Fruit fly (Drosophila melanogaster) whole organism, larva: ENCODE results near the gene CG3308.

ENCODE experiments used
- noc ChIP-seq: fragments of 200-800 bp; sonication (Bioruptor generic); optimal IDR thresholded peaks from 3 replicates; lab custom pipeline; 2019; ENCODE audit warnings: missing biosample characterization, mild to moderate bottlenecking, missing genetic modification characterization, moderate library complexity

Gene CG3308

dm6 chr3R:21268873-21269272, 4.7 kb downstream of the CG3308 start, which contains the start of gene Rab1:
Rab1 (minus strand) TSS chr3R:21269060.
- peak; percentile 18 for TF ChIP-seq noc (tag; lab: Kevin White, UChicago)

dm6 chr3R:21267972-21268512, 5.6 kb downstream of the CG3308 start:
- TF ChIP-seq noc (tag; lab: Kevin White, UChicago): no peak

- TF ChIP-seq noc (tag; lab: Kevin White, UChicago): no peak
Measured at dm6 chr3R:21263177-21263576, 10.4 kb downstream of the CG3308 start.

- no peak for TF ChIP-seq noc (tag; lab: Kevin White, UChicago)
Measured at dm6 chr3R:21260795-21261194, 12.8 kb downstream of the CG3308 start.

dm6 chr3R:21254296-21254695, 19.3 kb downstream of the CG3308 start:
- TF ChIP-seq noc (tag; lab: Kevin White, UChicago): no peak

dm6 chr3R:21252478-21252877, 21.1 kb downstream of the CG3308 start:
- TF ChIP-seq noc (tag; lab: Kevin White, UChicago): no peak

dm6 chr3R:21246492-21247061, 27.0 kb downstream of the CG3308 start, which contains the start of gene ETHR:
ETHR (plus strand) TSS chr3R:21247011.
- TF ChIP-seq noc (tag; lab: Kevin White, UChicago): no peak

dm6 chr3R:21245846-21246245, 27.8 kb downstream of the CG3308 start:
- TF ChIP-seq noc (tag; lab: Kevin White, UChicago): peak; percentile 72

dm6 chr3R:21242318-21242717, 31.3 kb downstream of the CG3308 start, which contains the start of gene CG5892:
CG5892 (plus strand) TSS chr3R:21242618.
- TF ChIP-seq noc (tag; lab: Kevin White, UChicago): no peak

dm6 chr3R:21241332-21241731, 32.3 kb downstream of the CG3308 start:
- TF ChIP-seq noc (tag; lab: Kevin White, UChicago): no peak

dm6 chr3R:21237099-21237498, 36.5 kb downstream of the CG3308 start, which contains the start of gene e:
e (minus strand) TSS chr3R:21237177.
- no peak for TF ChIP-seq noc (tag; lab: Kevin White, UChicago)

- no peak for TF ChIP-seq noc (tag; lab: Kevin White, UChicago)
Measured at dm6 chr3R:21224230-21224629, 49.4 kb downstream of the CG3308 start.

dm6 chr3R:21223453-21224057, 50.1 kb downstream of the CG3308 start, which contains the start of the genes CG3337 and Nelf-A:
CG3337 (minus strand) TSS chr3R:21223584.
Nelf-A (plus strand) TSS chr3R:21223704.
- TF ChIP-seq noc (tag; lab: Kevin White, UChicago): no peak
